Worm (Caenorhabditis elegans) whole organism, L2 larva: Measurements from ENCODE around the gene max-1.
A peak's percentile ranks its signal among the peaks of the same experiment; 100 is the strongest.

ENCODE experiments used
- blmp-1 ChIP-seq: sonication (generic microtip); optimal IDR thresholded peaks from 2 replicates; lab custom pipeline; 2017; ENCODE audit warnings: missing genetic modification characterization, mild to moderate bottlenecking, missing compliant biosample characterization, antibody characterized with exemption, moderate library complexity; ENCODE audit not compliant: insufficient read depth
- elt-3 ChIP-seq: sonication (generic microtip); optimal IDR thresholded peaks from 2 replicates; lab custom pipeline; 2017; ENCODE audit warnings: missing biosample characterization, missing genetic modification characterization
- lin-11 ChIP-seq: fragments of 150-350 bp; sonication (generic microtip); optimal IDR thresholded peaks from 2 replicates; lab custom pipeline; 2014; ENCODE audit warnings: missing biosample characterization, missing genetic modification characterization, inconsistent platforms, mixed read lengths
- nhr-237 ChIP-seq: fragments of 150-350 bp; optimal IDR thresholded peaks from 2 replicates; lab custom pipeline; 2014; ENCODE audit warnings: missing biosample characterization, missing genetic modification characterization
- skn-1 ChIP-seq: sonication (generic microtip); optimal IDR thresholded peaks from 2 replicates; lab custom pipeline; 2017; ENCODE audit warnings: missing biosample characterization, missing genetic modification characterization
- unc-39 ChIP-seq: fragments of 150-350 bp; optimal IDR thresholded peaks from 2 replicates; lab custom pipeline; 2014; ENCODE audit warnings: missing biosample characterization, missing genetic modification characterization

DNA sequence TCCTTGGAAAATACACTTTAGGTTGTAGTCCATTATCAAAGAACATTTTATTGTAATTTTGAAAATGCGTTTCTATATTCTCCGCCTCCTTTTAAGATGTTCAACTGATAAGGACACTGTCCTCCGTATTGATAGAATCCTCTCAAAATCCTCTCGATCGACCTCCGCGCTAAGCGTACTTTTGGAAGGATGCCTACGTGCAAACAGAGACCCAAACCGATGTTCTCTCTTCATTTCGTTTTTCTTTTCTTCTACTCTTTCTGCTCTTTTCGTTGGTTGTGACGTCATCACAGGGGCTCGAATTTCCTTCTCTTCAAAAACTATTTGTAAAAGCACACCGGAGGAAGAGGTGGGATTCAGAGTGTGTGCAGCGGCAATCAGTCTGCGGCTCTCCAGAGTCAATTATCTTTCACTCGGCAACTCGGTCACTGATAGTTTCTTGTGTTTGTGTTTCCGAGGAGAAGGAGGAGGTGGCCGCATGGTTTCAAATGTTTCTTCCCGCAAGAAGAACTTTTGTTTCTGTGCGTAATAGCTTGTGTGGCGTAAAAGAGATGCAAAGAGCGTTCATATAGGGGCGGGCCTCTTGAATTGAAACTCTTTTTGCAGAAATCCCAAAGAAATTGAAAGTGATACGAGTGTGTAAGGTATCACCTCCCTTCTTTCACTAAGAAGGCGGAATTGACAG is 37.4 kb downstream of the max-1 start, which contains the start of gene C34B4.2:
- peak; percentile 54 for TF ChIP-seq blmp-1
- no peak for TF ChIP-seq skn-1 (tag; lab: Kevin White, UChicago)
- TF ChIP-seq lin-11 (tag; lab: Kevin White, UChicago): peak; percentile 42
- no peak for TF ChIP-seq elt-3 (tag; lab: Kevin White, UChicago)
- peak; percentile 16 for TF ChIP-seq unc-39
- no peak for TF ChIP-seq nhr-237 (tag; lab: Kevin White, UChicago)
